Worm (Caenorhabditis elegans) whole organism, L3 larva: Measurements from ENCODE around the gene sel-9.

Experiments
- R02D3.7 ChIP-seq: fragments of 150-350 bp; optimal IDR thresholded peaks from 2 replicates; lab custom pipeline; 2014; ENCODE audit warnings: missing biosample characterization, missing genetic modification characterization
- aly-2 ChIP-seq: fragments of 150-350 bp; optimal IDR thresholded peaks from 2 replicates; lab custom pipeline; 2014; ENCODE audit warnings: missing biosample characterization, missing genetic modification characterization
- ama-1 ChIP-seq: fragments of 150-350 bp; optimal IDR thresholded peaks from 2 replicates; lab custom pipeline; 2018
- ceh-16 ChIP-seq: sonication (generic microtip); optimal IDR thresholded peaks from 2 replicates; lab custom pipeline; 2017; ENCODE audit warnings: missing biosample characterization, missing genetic modification characterization
- ceh-28 ChIP-seq: fragments of 150-350 bp; optimal IDR thresholded peaks from 2 replicates; lab custom pipeline; 2014; ENCODE audit warnings: missing biosample characterization, missing genetic modification reagents, missing genetic modification characterization
- ceh-82 ChIP-seq: fragments of 150-350 bp; optimal IDR thresholded peaks from 2 replicates; lab custom pipeline; 2014; ENCODE audit warnings: missing biosample characterization, missing genetic modification characterization
- ceh-9 ChIP-seq: sonication (generic microtip); optimal IDR thresholded peaks from 2 replicates; lab custom pipeline; 2018; ENCODE audit warnings: missing biosample characterization, missing genetic modification characterization
- elt-2 ChIP-seq: sonication (generic microtip); optimal IDR thresholded peaks from 2 replicates; lab custom pipeline; 2016; ENCODE audit warnings: missing genetic modification reagents, mild to moderate bottlenecking, missing genetic modification characterization, missing compliant biosample characterization
- eor-1 ChIP-seq, 2 experiments: fragments of 150-350 bp; optimal IDR thresholded peaks; 2 replicates each; lab custom pipeline; 2014 to 2018; ENCODE audit warnings: missing biosample characterization in 2 of 2, missing genetic modification characterization in 2 of 2
- fkh-10 ChIP-seq: sonication (generic microtip); optimal IDR thresholded peaks from 2 replicates; lab custom pipeline; 2017; ENCODE audit warnings: missing biosample characterization, missing genetic modification reagents, missing genetic modification characterization
- fos-1 ChIP-seq: fragments of 150-350 bp; optimal IDR thresholded peaks from 2 replicates; lab custom pipeline; 2014; ENCODE audit warnings: missing biosample characterization, missing genetic modification characterization
- hmg-11 ChIP-seq: sonication (generic microtip); optimal IDR thresholded peaks from 2 replicates; lab custom pipeline; 2016; ENCODE audit warnings: missing genetic modification characterization, missing compliant biosample characterization
- lin-15B ChIP-seq: fragments of 150-350 bp; optimal IDR thresholded peaks from 2 replicates; lab custom pipeline; 2014; ENCODE audit warnings: missing biosample characterization, missing genetic modification characterization
- lin-39 ChIP-seq: fragments of 150-350 bp; optimal IDR thresholded peaks from 2 replicates; lab custom pipeline; 2018; ENCODE audit warnings: missing biosample characterization, missing genetic modification reagents, missing genetic modification characterization
- lsy-12 ChIP-seq: sonication (generic microtip); optimal IDR thresholded peaks from 2 replicates; lab custom pipeline; 2016; ENCODE audit warnings: mild to moderate bottlenecking, missing genetic modification characterization, missing compliant biosample characterization
- mdl-1 ChIP-seq: fragments of 150-350 bp; optimal IDR thresholded peaks from 2 replicates; lab custom pipeline; 2014; ENCODE audit warnings: missing biosample characterization, missing genetic modification characterization
- mml-1 ChIP-seq: fragments of 150-350 bp; sonication (generic microtip); optimal IDR thresholded peaks from 3 replicates; lab custom pipeline; 2014; ENCODE audit warnings: missing biosample characterization, missing genetic modification characterization
- nfya-1 ChIP-seq: sonication (generic microtip); optimal IDR thresholded peaks from 2 replicates; lab custom pipeline; 2017; ENCODE audit warnings: missing genetic modification characterization, mild to moderate bottlenecking, missing compliant biosample characterization, antibody characterized with exemption, moderate library complexity; ENCODE audit not compliant: insufficient read depth
- nhr-11 ChIP-seq: fragments of 150-350 bp; optimal IDR thresholded peaks from 2 replicates; lab custom pipeline; 2014; ENCODE audit warnings: missing biosample characterization, missing genetic modification characterization
- nhr-23 ChIP-seq: fragments of 150-350 bp; optimal IDR thresholded peaks from 2 replicates; lab custom pipeline; 2014; ENCODE audit warnings: missing biosample characterization, missing genetic modification reagents, missing genetic modification characterization
- nhr-237 ChIP-seq: fragments of 150-350 bp; optimal IDR thresholded peaks from 2 replicates; lab custom pipeline; 2014; ENCODE audit warnings: missing biosample characterization, missing genetic modification characterization
- nhr-25 ChIP-seq: sonication (generic microtip); optimal IDR thresholded peaks from 2 replicates; lab custom pipeline; 2017; ENCODE audit warnings: missing biosample characterization, missing genetic modification characterization
- nhr-28 ChIP-seq: fragments of 150-350 bp; optimal IDR thresholded peaks from 2 replicates; lab custom pipeline; 2014; ENCODE audit warnings: missing biosample characterization, missing genetic modification characterization
- nhr-76 ChIP-seq: fragments of 150-350 bp; sonication (generic microtip); optimal IDR thresholded peaks from 5 replicates; lab custom pipeline; 2014; ENCODE audit warnings: missing biosample characterization, missing genetic modification characterization
- nhr-77 ChIP-seq: fragments of 150-350 bp; optimal IDR thresholded peaks from 2 replicates; lab custom pipeline; 2014; ENCODE audit warnings: missing biosample characterization, missing genetic modification characterization
- pha-4 ChIP-seq: fragments of 150-350 bp; optimal IDR thresholded peaks from 2 replicates; lab custom pipeline; 2014; ENCODE audit warnings: missing biosample characterization, missing genetic modification reagents, missing genetic modification characterization
- pqm-1 ChIP-seq: fragments of 150-350 bp; optimal IDR thresholded peaks from 2 replicates; lab custom pipeline; 2017; ENCODE audit warnings: missing biosample characterization, missing genetic modification characterization, inconsistent platforms
- skn-1 ChIP-seq: fragments of 150-350 bp; optimal IDR thresholded peaks from 2 replicates; lab custom pipeline; 2014; ENCODE audit warnings: missing biosample characterization, missing genetic modification characterization
- snpc-4 ChIP-seq: fragments of 150-350 bp; optimal IDR thresholded peaks from 2 replicates; lab custom pipeline; 2014; ENCODE audit warnings: missing biosample characterization, missing genetic modification characterization
- tbx-2 ChIP-seq: sonication (generic microtip); optimal IDR thresholded peaks from 2 replicates; lab custom pipeline; 2016; ENCODE audit warnings: mild to moderate bottlenecking, missing genetic modification characterization, missing compliant biosample characterization
- unc-39 ChIP-seq: sonication (generic microtip); optimal IDR thresholded peaks from 4 replicates; lab custom pipeline; 2017; ENCODE audit warnings: missing biosample characterization, missing genetic modification characterization
- unc-62 ChIP-seq: fragments of 150-350 bp; sonication (generic microtip); optimal IDR thresholded peaks from 4 replicates; lab custom pipeline; 2014; ENCODE audit warnings: missing biosample characterization, missing genetic modification reagents, missing genetic modification characterization
- zag-1 ChIP-seq: fragments of 150-350 bp; optimal IDR thresholded peaks from 2 replicates; lab custom pipeline; 2014; ENCODE audit warnings: missing biosample characterization, missing genetic modification characterization
- ztf-11 ChIP-seq: fragments of 150-350 bp; optimal IDR thresholded peaks from 2 replicates; lab custom pipeline; 2014; ENCODE audit warnings: missing biosample characterization, missing genetic modification characterization

Gene sel-9

ce11 chrV:8304461-8305195 lies 2.2 kb upstream of the sel-9 start, which contains the start of gene W02D7.11:
Gene W02D7.11 (minus strand): TSS chrV:8304511.
- peak; percentile 87 for TF ChIP-seq pha-4 (tag; lab: Kevin White, UChicago)
- no peak for TF ChIP-seq hmg-11 (tag; lab: Kevin White, UChicago)
- TF ChIP-seq unc-62 (GFP tag; lab: Kevin White, UChicago), result no peak
- peak; percentile 36 for TF ChIP-seq elt-2 (tag; lab: Kevin White, UChicago)
- TF ChIP-seq skn-1, result no peak
- peak; percentile 9 for TF ChIP-seq pqm-1 (tag; lab: Kevin White, UChicago)
- no peak for TF ChIP-seq mml-1 (tag; lab: Kevin White, UChicago)
- TF ChIP-seq eor-1 (tag; optimal IDR thresholded peaks at IDR 0.05; lab: Kevin White, UChicago), result no peak

ce11 chrV:8300935-8301535 lies 1.3 kb downstream of the sel-9 start, which contains the start of gene W02D7.6:
Gene W02D7.6 (minus strand): TSS chrV:8301507.
- peak; percentile 38 for TF ChIP-seq snpc-4 (tag; lab: Kevin White, UChicago)
- peak; percentile 70 for TF ChIP-seq ama-1 (lab: Kevin White, UChicago)
- TF ChIP-seq nhr-237 (tag; lab: Kevin White, UChicago), result no peak
- peak; percentile 23 for TF ChIP-seq pha-4 (tag; lab: Kevin White, UChicago)
- peak; percentile 13 for TF ChIP-seq elt-2 (tag; lab: Kevin White, UChicago)
- TF ChIP-seq lin-15B, result peak; percentile 26
- TF ChIP-seq ceh-28, result peak; percentile 22
- no peak for TF ChIP-seq ceh-82 (tag; lab: Kevin White, UChicago)
- TF ChIP-seq nhr-23 (tag; lab: Kevin White, UChicago), result peak; percentile 5
- TF ChIP-seq nfya-1 (tag; lab: Kevin White, UChicago), result peak; percentile 19
- TF ChIP-seq pqm-1 (tag; lab: Kevin White, UChicago), result peak; percentile 8
- no peak for TF ChIP-seq nhr-77

DNA sequence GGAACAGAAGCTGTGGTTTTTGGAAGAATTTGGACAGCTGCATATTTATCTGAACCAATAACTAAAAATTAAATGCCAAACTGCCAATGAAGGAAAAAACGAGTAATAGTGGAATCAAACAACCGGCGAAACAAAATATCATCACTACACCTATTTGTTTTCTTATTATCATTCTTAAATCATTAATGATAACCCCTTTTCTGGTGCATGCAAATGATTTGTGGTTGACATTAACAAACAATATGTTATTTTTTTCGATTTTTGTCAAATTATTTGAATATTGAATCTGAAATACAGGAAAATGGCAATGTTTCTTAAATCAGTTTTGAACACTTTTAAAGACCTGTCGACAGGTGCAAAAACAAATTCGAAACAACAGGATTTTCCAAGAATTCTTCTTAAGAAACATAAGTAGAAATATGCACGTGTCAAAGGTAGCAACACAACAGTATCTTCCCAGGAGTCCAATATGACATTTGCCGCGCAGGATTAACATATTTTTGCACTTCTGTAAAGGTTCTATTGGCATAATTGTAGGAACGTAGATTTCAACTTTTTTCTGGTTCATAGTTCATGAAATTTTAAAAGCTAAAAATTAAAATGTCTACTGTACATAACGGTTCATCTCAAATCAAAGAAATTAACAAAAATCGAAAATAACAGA lies 3.1 kb downstream of the sel-9 start, which contains the start of gene W02D7.5:
TSS of gene W02D7.5 (minus strand) at position 51 of the 664 bp plus-strand sequence.
- no peak for TF ChIP-seq lsy-12
- no peak for TF ChIP-seq ceh-9 (tag; lab: Kevin White, UChicago)
- no peak for TF ChIP-seq ceh-16 (tag; lab: Kevin White, UChicago)
- no peak for TF ChIP-seq ceh-82 (tag; lab: Kevin White, UChicago)
- TF ChIP-seq eor-1 (tag; optimal IDR thresholded peaks at IDR 0.05; lab: Kevin White, UChicago), result no peak
- no peak for TF ChIP-seq unc-62 (GFP tag; lab: Kevin White, UChicago)
- TF ChIP-seq ztf-11, result no peak
- TF ChIP-seq nhr-76, result no peak
- TF ChIP-seq nhr-25, result no peak
- no peak for TF ChIP-seq nhr-28
- TF ChIP-seq zag-1 (tag; lab: Kevin White, UChicago), result no peak

- TF ChIP-seq nhr-23 (tag; lab: Kevin White, UChicago) (no peak), nhr-237 (tag; lab: Kevin White, UChicago) (no peak), unc-62 (GFP tag; lab: Kevin White, UChicago) (no peak), ama-1 (lab: Kevin White, UChicago) (no peak), aly-2 (tag; lab: Kevin White, UChicago) (no peak), lin-39 (tag; lab: Kevin White, UChicago) (no peak), fos-1 (no peak), tbx-2 (tag; lab: Kevin White, UChicago) (no peak), unc-39 (no peak), mdl-1 (tag; lab: Kevin White, UChicago) (no peak), nhr-76 (no peak), skn-1 (no peak), lin-15B (no peak), lsy-12 (no peak), fkh-10 (GFP tag; lab: Kevin White, UChicago) (no peak), nhr-11 (tag; lab: Kevin White, UChicago) (no peak), eor-1 (tag; optimal IDR thresholded peaks at IDR 0.05; lab: Kevin White, UChicago) (no peak), R02D3.7 (tag; lab: Kevin White, UChicago) (no peak), ztf-11 (no peak), snpc-4 (tag; lab: Kevin White, UChicago) (no peak)
Measured at ce11 chrV:8297504-8297903, 4.9 kb downstream of the sel-9 start, which contains the start of gene W02D7.4. Gene W02D7.4 (minus strand): TSS chrV:8297604.
